Fruit fly (Drosophila melanogaster) whole organism, adult: Measurements from ENCODE around the gene CG7139.

Experiments used
- CG11617 ChIP-seq: fragments of 200-800 bp; sonication (Bioruptor generic); optimal IDR thresholded peaks from 2 replicates; lab custom pipeline; 2017; ENCODE audit warnings: mild to moderate bottlenecking, missing biosample characterization, missing genetic modification reagents, missing genetic modification characterization
- CG12768 ChIP-seq: fragments of 200-800 bp; sonication (Bioruptor generic); optimal IDR thresholded peaks from 2 replicates; lab custom pipeline; 2017; ENCODE audit warnings: missing biosample characterization, missing genetic modification characterization, mild to moderate bottlenecking, moderate library complexity, missing genetic modification reagents
- CG14711 ChIP-seq: fragments of 200-800 bp; sonication (Bioruptor generic); optimal IDR thresholded peaks from 2 replicates; lab custom pipeline; 2018; ENCODE audit warnings: missing biosample characterization, mild to moderate bottlenecking, missing genetic modification characterization, moderate library complexity
- CG1620 ChIP-seq: fragments of 200-800 bp; sonication (Bioruptor generic); optimal IDR thresholded peaks from 2 replicates; lab custom pipeline; 2016; ENCODE audit warnings: missing biosample characterization, missing genetic modification characterization
- CG33017 ChIP-seq: fragments of 200-800 bp; sonication (Bioruptor generic); optimal IDR thresholded peaks from 2 replicates; lab custom pipeline; 2018; ENCODE audit warnings: missing biosample characterization, mild to moderate bottlenecking, missing genetic modification characterization, moderate library complexity
- CG7045 ChIP-seq: fragments of 200-800 bp; sonication (Bioruptor generic); optimal IDR thresholded peaks from 2 replicates; lab custom pipeline; 2017; ENCODE audit warnings: missing biosample characterization, mild to moderate bottlenecking, missing genetic modification characterization
- CG7101 ChIP-seq: fragments of 200-800 bp; sonication (Bioruptor generic); optimal IDR thresholded peaks from 2 replicates; lab custom pipeline; 2018; ENCODE audit warnings: missing biosample characterization, mild to moderate bottlenecking, missing genetic modification characterization, moderate library complexity
- Crg-1 ChIP-seq: fragments of 200-800 bp; sonication (Bioruptor generic); optimal IDR thresholded peaks from 2 replicates; lab custom pipeline; 2016; ENCODE audit warnings: missing biosample characterization, missing genetic modification characterization
- bab1 ChIP-seq: fragments of 200-800 bp; sonication (Bioruptor generic); optimal IDR thresholded peaks from 3 replicates; lab custom pipeline; 2019; ENCODE audit warnings: missing biosample characterization, mild to moderate bottlenecking, missing genetic modification characterization, moderate library complexity
- cic ChIP-seq: fragments of 200-800 bp; sonication (Bioruptor generic); optimal IDR thresholded peaks from 2 replicates; lab custom pipeline; 2017; ENCODE audit warnings: missing biosample characterization, mild to moderate bottlenecking, missing genetic modification characterization, moderate library complexity
- cnc ChIP-seq, 2 experiments: fragments of >200 bp; optimal IDR thresholded peaks; 2 replicates each; lab custom pipeline; 2017
- kay ChIP-seq: fragments of 200-800 bp; sonication (Bioruptor generic); peaks from one replicate; lab custom pipeline; 2016; ENCODE audit warnings: missing biosample characterization, missing genetic modification characterization, borderline replicate concordance
- tj ChIP-seq: fragments of 200-800 bp; sonication (Bioruptor generic); optimal IDR thresholded peaks from 3 replicates; lab custom pipeline; 2017; ENCODE audit warnings: missing biosample characterization, mild to moderate bottlenecking, missing genetic modification characterization, moderate library complexity
- toe ChIP-seq: fragments of 200-800 bp; sonication (Bioruptor generic); optimal IDR thresholded peaks from 2 replicates; lab custom pipeline; 2016; ENCODE audit warnings: missing biosample characterization, missing genetic modification characterization

DNA sequence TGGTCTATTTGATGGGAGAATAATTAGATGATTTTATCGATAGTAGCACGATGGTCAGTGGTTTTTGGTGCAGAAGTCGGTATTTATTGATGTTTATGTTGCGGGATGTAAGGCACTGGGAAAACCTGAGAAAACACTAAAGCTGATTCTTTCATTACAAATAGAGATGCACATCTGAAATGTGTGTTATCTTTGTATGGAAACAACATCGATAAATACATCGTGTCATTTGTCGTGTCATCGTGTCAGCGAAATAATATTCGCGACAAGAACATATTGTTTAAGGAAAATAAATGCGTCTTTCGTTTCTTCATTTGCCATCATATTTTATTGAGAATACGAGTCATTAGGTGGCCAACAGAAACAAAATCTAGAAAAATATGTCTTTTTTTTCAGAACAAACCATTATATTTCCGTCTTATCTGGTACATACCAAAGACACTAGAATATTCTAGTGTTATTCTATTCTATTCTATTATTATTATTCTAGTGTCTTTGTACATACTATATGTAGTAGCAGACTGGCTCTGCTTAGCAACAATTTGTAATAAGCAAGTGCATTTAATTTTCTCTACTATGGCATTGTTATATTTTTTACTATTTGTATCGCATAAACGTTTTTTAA, 2.8 kb upstream of the CG7139 start, which contains the start of gene CG7133:
- TF ChIP-seq toe, result no peak
- peak; percentile 13 for TF ChIP-seq CG33017
- peak; percentile 28 for TF ChIP-seq CG14711 (tag; lab: Kevin White, UChicago)
- TF ChIP-seq CG11617 (GFP tag; lab: Kevin White, UChicago), result no peak
- no peak for TF ChIP-seq cnc (optimal IDR thresholded peaks at IDR 0.05; lab: Kevin White, UChicago)
- TF ChIP-seq CG1620, result no peak
- TF ChIP-seq kay (GFP tag; lab: Kevin White, UChicago), result peak; percentile 95
- TF ChIP-seq cic, result no peak
- peak; percentile 35 for TF ChIP-seq tj (GFP tag; lab: Kevin White, UChicago)
- TF ChIP-seq CG7101 (tag; lab: Kevin White, UChicago), result no peak
- peak; percentile 64 for TF ChIP-seq bab1 (GFP tag; lab: Kevin White, UChicago)
- no peak for TF ChIP-seq CG12768
- TF ChIP-seq CG7045 (GFP tag; lab: Kevin White, UChicago), result no peak
- no peak for TF ChIP-seq Crg-1 (GFP tag; lab: Kevin White, UChicago)
